Fruit fly (Drosophila melanogaster): ENCODE results near the gene CG44227.

The CG44227 gene

DNA sequence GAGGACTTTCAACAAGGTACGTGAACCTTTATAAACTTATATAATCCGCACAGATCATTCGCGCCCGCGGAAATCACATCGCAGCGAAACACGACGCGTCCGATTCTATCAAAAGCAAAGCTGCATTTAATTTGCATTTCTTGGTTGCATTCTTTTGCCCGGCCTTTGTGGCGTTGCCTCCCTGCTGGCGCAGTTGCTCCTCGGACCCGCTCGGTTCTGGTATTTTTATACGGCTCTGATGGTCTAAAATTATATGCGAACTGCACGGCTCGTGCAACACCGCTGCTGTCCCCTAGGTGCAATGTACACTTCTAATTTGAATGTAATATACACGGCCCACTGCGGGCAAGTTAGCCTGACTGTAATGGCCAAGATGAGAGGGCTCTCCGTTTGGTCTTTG is 33.4 kb upstream of the CG44227 start, which contains the start of gene Cks85A:
Gene Cks85A, minus strand, starts transcription at position 101 of the 400 bp plus-strand sequence.
- no peak for TF ChIP-seq Rel (GFP tag; optimal IDR thresholded peaks at IDR 0.05)
- TF ChIP-seq Rel (tag; optimal IDR thresholded peaks at IDR 0.05) = peak; percentile 25
- TF ChIP-seq tai (GFP tag; optimal IDR thresholded peaks at IDR 0.05) = no peak

DNA sequence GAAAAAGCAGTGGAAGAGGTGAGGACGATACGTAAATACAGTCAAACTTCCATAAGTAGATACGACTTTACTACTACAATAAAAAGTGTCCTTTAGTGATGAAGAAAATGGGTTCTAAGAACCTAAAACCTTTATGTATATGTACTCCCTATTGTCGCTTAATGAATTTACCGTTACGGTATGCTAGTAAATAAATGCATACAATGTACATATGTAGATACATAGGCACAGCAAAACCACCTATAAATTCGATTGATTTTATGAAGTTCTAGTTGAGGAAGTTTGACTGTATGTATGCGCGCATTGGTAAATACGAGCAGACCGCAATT is 31.5 kb upstream of the CG44227 start:
- TF ChIP-seq ey (GFP tag; optimal IDR thresholded peaks at IDR 0.05) = peak; percentile 10
- peak; percentile 6 for TF ChIP-seq OdsH (GFP tag; optimal IDR thresholded peaks at IDR 0.05)
- TF ChIP-seq Sp1 (GFP tag; optimal IDR thresholded peaks at IDR 0.05) = no peak

dm6 chr3R:8715851-8716550 is 31.0 kb upstream of the CG44227 start, which contains the start of gene TMEM216:
Gene TMEM216 (plus strand): TSS chr3R:8716243.
- TF ChIP-seq psq (GFP tag; optimal IDR thresholded peaks at IDR 0.05) (peak; percentile 2), Rel (GFP tag; optimal IDR thresholded peaks at IDR 0.05) (no peak), Rel (tag; optimal IDR thresholded peaks at IDR 0.05) (peak; percentile 58), sv (GFP tag; optimal IDR thresholded peaks at IDR 0.05) (no peak), CrebA (GFP tag; optimal IDR thresholded peaks at IDR 0.05; ENCODE audit: borderline replicate concordance) (no peak), rgr (GFP tag; optimal IDR thresholded peaks at IDR 0.05) (peak; percentile 1), dsf (GFP tag; optimal IDR thresholded peaks at IDR 0.05; ENCODE audit: borderline replicate concordance) (no peak), usp (GFP tag; optimal IDR thresholded peaks at IDR 0.05) (no peak), woc (GFP tag; optimal IDR thresholded peaks at IDR 0.05) (no peak), Myc (optimal IDR thresholded peaks at IDR 0.05) (no peak), dmrt93B (GFP tag; optimal IDR thresholded peaks at IDR 0.05) (no peak), h (GFP tag; optimal IDR thresholded peaks at IDR 0.05) (no peak), Abd-B (GFP tag; optimal IDR thresholded peaks at IDR 0.05) (no peak), Hnf4 (GFP tag; optimal IDR thresholded peaks at IDR 0.05) (no peak)

- TF ChIP-seq h (GFP tag; optimal IDR thresholded peaks at IDR 0.05) = no peak
- no peak for TF ChIP-seq Sp1 (GFP tag; optimal IDR thresholded peaks at IDR 0.05)
- TF ChIP-seq N (GFP tag; optimal IDR thresholded peaks at IDR 0.05) = no peak
Measured at dm6 chr3R:8715371-8715770, 30.4 kb upstream of the CG44227 start.

DNA sequence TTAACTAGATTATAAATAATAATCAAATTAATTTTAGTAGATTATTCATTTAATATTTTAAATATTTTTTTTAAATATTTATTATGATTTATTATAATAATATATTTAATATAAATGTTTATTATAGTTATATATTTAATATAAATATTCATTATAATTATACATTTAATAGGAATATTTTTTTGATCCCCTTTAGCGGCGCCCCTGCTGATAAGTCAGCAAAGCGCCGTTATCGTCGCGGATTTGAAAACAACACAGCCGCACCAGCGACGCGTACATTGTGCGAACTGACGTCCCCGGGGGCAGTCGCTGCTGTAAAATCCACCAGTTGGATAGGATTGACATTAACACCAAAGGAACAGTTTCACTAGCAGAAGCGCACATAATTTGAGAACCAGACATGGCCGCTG is 27.8 kb upstream of the CG44227 start, which contains the start of gene CG8112:
Gene CG8112, plus strand, starts transcription at position 212 of the 410 bp plus-strand sequence.
- TF ChIP-seq fru (GFP tag; optimal IDR thresholded peaks at IDR 0.05) (peak; percentile 9), Jra (GFP tag; optimal IDR thresholded peaks at IDR 0.05) (no peak), sage (GFP tag; optimal IDR thresholded peaks at IDR 0.05) (peak; percentile 21), HLH106 (tag; optimal IDR thresholded peaks at IDR 0.05) (peak; percentile 39), dmrt93B (GFP tag; optimal IDR thresholded peaks at IDR 0.05) (peak; percentile 19), CG32264 (GFP tag; optimal IDR thresholded peaks at IDR 0.05) (no peak), jim (GFP tag; optimal IDR thresholded peaks at IDR 0.05) (no peak), ey (GFP tag; optimal IDR thresholded peaks at IDR 0.05) (no peak), Sp1 (GFP tag; optimal IDR thresholded peaks at IDR 0.05) (peak; percentile 52), Rel (GFP tag; optimal IDR thresholded peaks at IDR 0.05) (no peak), Rel (tag; optimal IDR thresholded peaks at IDR 0.05) (peak; percentile 9), foxo (GFP tag; optimal IDR thresholded peaks at IDR 0.05) (peak in 1 of 2 experiments; percentile 42), woc (GFP tag; optimal IDR thresholded peaks at IDR 0.05) (no peak), N (GFP tag; optimal IDR thresholded peaks at IDR 0.05) (no peak), psq (GFP tag; optimal IDR thresholded peaks at IDR 0.05) (peak; percentile 49), dsf (GFP tag; optimal IDR thresholded peaks at IDR 0.05; ENCODE audit: borderline replicate concordance) (no peak), rgr (GFP tag; optimal IDR thresholded peaks at IDR 0.05) (peak; percentile 33), Dif (GFP tag; optimal IDR thresholded peaks at IDR 0.05; ENCODE audit: partially characterized antibody) (peak; percentile 5)

- TF ChIP-seq br (GFP tag; optimal IDR thresholded peaks at IDR 0.05) (no peak), lola (GFP tag; optimal IDR thresholded peaks at IDR 0.05) (no peak), Hr83 (GFP tag; optimal IDR thresholded peaks at IDR 0.05; ENCODE audit: poor library complexity, severe bottlenecking) (peak; percentile 4), CG9705 (GFP tag; optimal IDR thresholded peaks at IDR 0.05) (no peak), Dif (GFP tag; optimal IDR thresholded peaks at IDR 0.05; ENCODE audit: partially characterized antibody) (peak; percentile 11), usp (GFP tag; optimal IDR thresholded peaks at IDR 0.05) (no peak)
Measured at dm6 chr3R:8711890-8712449, 27.0 kb upstream of the CG44227 start.
